Worm (Caenorhabditis elegans) whole organism, L4 larva: ENCODE measurements around the gene rab-21.

Source experiments
- F37D6.2 ChIP-seq: sonication (generic microtip); optimal IDR thresholded peaks from 2 replicates; lab custom pipeline; 2016; ENCODE audit warnings: mild to moderate bottlenecking, missing genetic modification characterization, missing compliant biosample characterization
- F49E8.2 ChIP-seq: sonication (generic microtip); optimal IDR thresholded peaks from 2 replicates; lab custom pipeline; 2016; ENCODE audit warnings: missing compliant biosample characterization, mild to moderate bottlenecking, missing genetic modification characterization, borderline replicate concordance
- T26A8.4 ChIP-seq: fragments of 200-800 bp; sonication (Bioruptor generic); IDR thresholded peaks from 2 replicates; pipeline ENCODE4 v1.3.6; 2022; ENCODE audit warnings: missing genetic modification characterization, missing compliant biosample characterization
- Y48G9A.11 ChIP-seq: fragments of 200-800 bp; sonication (Bioruptor generic); IDR thresholded peaks from 2 replicates; pipeline ENCODE4 v1.3.6; 2022; ENCODE audit warnings: missing genetic modification reagents, missing genetic modification characterization, missing compliant biosample characterization
- aly-2 ChIP-seq: sonication (generic microtip); optimal IDR thresholded peaks from 2 replicates; lab custom pipeline; 2018; ENCODE audit warnings: missing biosample characterization, missing genetic modification characterization
- arid-1 ChIP-seq: fragments of 200-800 bp; sonication (Bioruptor generic); conservative IDR thresholded peaks from 2 replicates; pipeline ENCODE4 v1.3.6; 2022; ENCODE audit warnings: missing genetic modification reagents, missing genetic modification characterization, missing compliant biosample characterization
- ceh-32 ChIP-seq: sonication (generic microtip); optimal IDR thresholded peaks from 2 replicates; lab custom pipeline; 2016; ENCODE audit warnings: mild to moderate bottlenecking, missing genetic modification characterization, missing compliant biosample characterization; ENCODE audit not compliant: poor library complexity
- ceh-44 ChIP-seq: fragments of 200-800 bp; sonication (Bioruptor generic); IDR thresholded peaks from 2 replicates; pipeline ENCODE4 v1.3.6; 2022; ENCODE audit warnings: missing genetic modification reagents, missing genetic modification characterization, missing compliant biosample characterization
- cey-2 ChIP-seq: sonication (generic microtip); optimal IDR thresholded peaks from 3 replicates; lab custom pipeline; 2017; ENCODE audit warnings: missing genetic modification characterization, mild to moderate bottlenecking, missing compliant biosample characterization, antibody characterized with exemption, borderline replicate concordance; ENCODE audit not compliant: insufficient read depth
- daf-16 ChIP-seq, 3 experiments: sonication (generic microtip); optimal IDR thresholded peaks; 2 replicates each; lab custom pipeline; 2016 to 2017; ENCODE audit warnings: missing genetic modification characterization in 3 of 3, missing genetic modification reagents in 3 of 3, mild to moderate bottlenecking in 2 of 3, missing compliant biosample characterization in 2 of 3, missing biosample characterization in 1 of 3, moderate library complexity in 1 of 3
- dmd-8 ChIP-seq: fragments of 200-800 bp; sonication (Bioruptor generic); IDR thresholded peaks from 2 replicates; pipeline ENCODE4 v1.3.6; 2022; ENCODE audit warnings: missing genetic modification characterization, missing compliant biosample characterization
- duxl-1 ChIP-seq: sonication (generic microtip); optimal IDR thresholded peaks from 2 replicates; lab custom pipeline; 2016; ENCODE audit warnings: mild to moderate bottlenecking, missing genetic modification characterization, moderate library complexity, missing compliant biosample characterization; ENCODE audit not compliant: poor library complexity
- dve-1 ChIP-seq: sonication (generic microtip); optimal IDR thresholded peaks from 2 replicates; lab custom pipeline; 2017; ENCODE audit warnings: antibody characterized with exemption, mild to moderate bottlenecking, missing genetic modification characterization, missing compliant biosample characterization; ENCODE audit not compliant: insufficient read depth
- gei-8 ChIP-seq: fragments of 200-800 bp; sonication (Bioruptor generic); optimal IDR thresholded peaks from 2 replicates; lab custom pipeline; 2018; ENCODE audit warnings: mild to moderate bottlenecking, missing genetic modification characterization, missing compliant biosample characterization
- hif-1 ChIP-seq, 2 experiments: sonication (generic microtip); optimal IDR thresholded peaks; 2 replicates each; lab custom pipeline; 2016 to 2017; ENCODE audit warnings: missing compliant biosample characterization in 2 of 2, missing genetic modification characterization in 2 of 2, missing genetic modification reagents in 2 of 2, missing genotype in 2 of 2, mild to moderate bottlenecking in 1 of 2
- hlh-11 ChIP-seq: fragments of 200-800 bp; sonication (Bioruptor generic); optimal IDR thresholded peaks from 2 replicates; lab custom pipeline; 2018; ENCODE audit warnings: mild to moderate bottlenecking, missing genetic modification characterization, missing compliant biosample characterization
- hmg-1.1 ChIP-seq: fragments of 200-800 bp; sonication (Bioruptor generic); IDR thresholded peaks from 2 replicates; pipeline ENCODE4 v1.3.6; 2022; ENCODE audit warnings: missing genetic modification reagents, missing genetic modification characterization, missing compliant biosample characterization
- jun-1 ChIP-seq: fragments of 150-350 bp; optimal IDR thresholded peaks from 2 replicates; lab custom pipeline; 2014; ENCODE audit warnings: missing biosample characterization, missing genetic modification reagents, missing genetic modification characterization
- lin-13 ChIP-seq: fragments of 150-350 bp; optimal IDR thresholded peaks from 2 replicates; lab custom pipeline; 2014; ENCODE audit warnings: missing biosample characterization, missing genetic modification reagents, missing genetic modification characterization
- lin-29 ChIP-seq: fragments of 200-800 bp; sonication (Bioruptor generic); IDR thresholded peaks from 2 replicates; pipeline ENCODE4 v1.3.6; 2022; ENCODE audit warnings: missing genetic modification reagents, missing genetic modification characterization, missing compliant biosample characterization
- lin-38 ChIP-seq: fragments of 200-800 bp; sonication (Bioruptor generic); IDR thresholded peaks from 2 replicates; pipeline ENCODE4 v1.3.6; 2022; ENCODE audit warnings: missing genetic modification reagents, missing genetic modification characterization, missing compliant biosample characterization
- lin-39 ChIP-seq: fragments of 150-350 bp; optimal IDR thresholded peaks from 2 replicates; lab custom pipeline; 2014; ENCODE audit warnings: missing biosample characterization, missing genetic modification reagents, missing genetic modification characterization
- lsy-2 ChIP-seq, 2 experiments: fragments of 150-350 bp in 1 of 2; sonication (generic microtip) in 1 of 2; optimal IDR thresholded peaks; 2 replicates each; lab custom pipeline; 2014 to 2017; ENCODE audit warnings: missing biosample characterization in 2 of 2, missing genetic modification characterization in 2 of 2
- madf-5 ChIP-seq, 2 experiments: fragments of 200-800 bp; sonication (Bioruptor generic); IDR thresholded peaks; 2 replicates each; pipeline ENCODE4 v1.3.6; 2022; ENCODE audit warnings: missing compliant biosample characterization in 2 of 2, missing genetic modification characterization in 2 of 2
- mep-1 ChIP-seq: fragments of 150-350 bp; sonication (generic microtip); optimal IDR thresholded peaks from 3 replicates; lab custom pipeline; 2014; ENCODE audit warnings: missing biosample characterization, missing genetic modification characterization
- mes-2 ChIP-seq: sonication (generic microtip); optimal IDR thresholded peaks from 2 replicates; lab custom pipeline; 2016; ENCODE audit warnings: missing genotype, mild to moderate bottlenecking, missing genetic modification characterization, missing compliant biosample characterization; ENCODE audit not compliant: poor library complexity, severe bottlenecking
- mxl-2 ChIP-seq: fragments of 200-800 bp; sonication (Bioruptor generic); conservative IDR thresholded peaks from 2 replicates; pipeline ENCODE4 v1.3.6; 2022; ENCODE audit warnings: missing genetic modification reagents, missing genetic modification characterization, missing compliant biosample characterization
- mxl-3 ChIP-seq: fragments of 200-800 bp; sonication (Bioruptor generic); optimal IDR thresholded peaks from 2 replicates; lab custom pipeline; 2018; ENCODE audit warnings: mild to moderate bottlenecking, missing genetic modification characterization, missing compliant biosample characterization
- nhr-11 ChIP-seq: fragments of 150-350 bp; optimal IDR thresholded peaks from 2 replicates; lab custom pipeline; 2014; ENCODE audit warnings: missing biosample characterization, missing genetic modification characterization
- nhr-28 ChIP-seq: fragments of 150-350 bp; optimal IDR thresholded peaks from 2 replicates; lab custom pipeline; 2014; ENCODE audit warnings: missing biosample characterization, missing genetic modification characterization
- nhr-42 ChIP-seq: fragments of 200-800 bp; sonication (Bioruptor generic); IDR thresholded peaks from 2 replicates; pipeline ENCODE4 v1.3.6; 2022; ENCODE audit warnings: missing genetic modification characterization, missing compliant biosample characterization
- pha-4 ChIP-seq, 2 experiments: fragments of 150-350 bp in 1 of 2; fragments of 200-800 bp in 1 of 2; sonication (Bioruptor generic) in 1 of 2; IDR thresholded peaks in 1 of 2; optimal IDR thresholded peaks in 1 of 2; 2 replicates each; pipeline versions ENCODE4 v1.3.6 to Lab custom; 2014 to 2022; ENCODE audit warnings: missing genetic modification characterization in 2 of 2, missing genetic modification reagents in 2 of 2, missing biosample characterization in 1 of 2, missing compliant biosample characterization in 1 of 2
- php-3 ChIP-seq: fragments of 200-800 bp; sonication (Bioruptor generic); IDR thresholded peaks from 2 replicates; pipeline ENCODE4 v1.3.6; 2022; ENCODE audit warnings: missing genetic modification reagents, missing genetic modification characterization, missing compliant biosample characterization
- pqm-1 ChIP-seq: sonication (generic microtip); optimal IDR thresholded peaks from 2 replicates; lab custom pipeline; 2017; ENCODE audit warnings: missing biosample characterization, missing genetic modification characterization
- rbr-2 ChIP-seq: sonication (generic microtip); optimal IDR thresholded peaks from 2 replicates; lab custom pipeline; 2016; ENCODE audit warnings: missing genotype, missing genetic modification characterization, missing compliant biosample characterization
- skn-1 ChIP-seq: fragments of 150-350 bp; optimal IDR thresholded peaks from 2 replicates; lab custom pipeline; 2014; ENCODE audit warnings: missing biosample characterization, missing genetic modification characterization
- snpc-4 ChIP-seq: fragments of 150-350 bp; optimal IDR thresholded peaks from 2 replicates; lab custom pipeline; 2014; ENCODE audit warnings: missing biosample characterization, missing genetic modification characterization
- spr-3 ChIP-seq: fragments of 200-800 bp; sonication (Bioruptor generic); optimal IDR thresholded peaks from 2 replicates; lab custom pipeline; 2018; ENCODE audit warnings: mild to moderate bottlenecking, missing genetic modification characterization, missing compliant biosample characterization
- unc-62 ChIP-seq, 3 experiments: fragments of 150-350 bp in 1 of 3; sonication (generic microtip); optimal IDR thresholded peaks in 2 of 3; peaks in 1 of 3; 1 replicate in 1 of 3; 2 replicates in 2 of 3; lab custom pipeline; 2014 to 2017; ENCODE audit warnings: missing biosample characterization in 3 of 3, missing genetic modification characterization in 3 of 3, missing genetic modification reagents in 3 of 3, missing genotype in 1 of 3
- vab-7 ChIP-seq: fragments of 200-800 bp; sonication (Bioruptor generic); IDR thresholded peaks from 2 replicates; pipeline ENCODE4 v1.3.6; 2022; ENCODE audit warnings: missing genetic modification reagents, missing genetic modification characterization, missing compliant biosample characterization
- zag-1 ChIP-seq: fragments of 150-350 bp; optimal IDR thresholded peaks from 2 replicates; lab custom pipeline; 2014; ENCODE audit warnings: missing biosample characterization, missing genetic modification characterization
- zfp-3 ChIP-seq: fragments of 200-800 bp; sonication (Bioruptor generic); conservative IDR thresholded peaks from 2 replicates; pipeline ENCODE4 v1.3.6; 2022; ENCODE audit warnings: missing genetic modification reagents, missing genetic modification characterization, missing compliant biosample characterization
- zip-11 ChIP-seq: fragments of 200-800 bp; sonication (Bioruptor generic); IDR thresholded peaks from 2 replicates; pipeline ENCODE4 v1.3.6; 2022; ENCODE audit warnings: missing genetic modification characterization, missing compliant biosample characterization
- ztf-7 ChIP-seq: fragments of 150-350 bp; optimal IDR thresholded peaks from 2 replicates; lab custom pipeline; 2014; ENCODE audit warnings: missing biosample characterization, missing genetic modification characterization

The rab-21 gene

DNA sequence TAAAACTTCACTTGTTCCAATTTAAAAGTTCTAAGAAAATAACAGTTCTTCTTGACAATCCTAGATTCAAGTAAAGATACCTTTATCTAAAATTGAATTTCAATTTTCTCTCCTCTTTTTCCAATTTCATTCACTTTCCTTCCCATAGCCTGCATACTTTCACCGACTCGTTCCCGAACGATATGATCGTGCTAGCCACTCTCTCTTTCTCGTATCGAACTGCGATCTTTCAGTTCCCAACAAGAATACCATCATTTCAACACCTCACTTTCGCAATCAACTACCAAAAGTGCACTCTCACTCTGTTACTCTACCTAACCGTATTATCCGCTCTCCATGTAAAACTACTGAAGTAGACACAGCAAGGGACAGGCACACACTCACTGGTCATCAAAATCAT lies 35.2 kb upstream of the rab-21 start:
- TF ChIP-seq mxl-2: no peak
- no peak for TF ChIP-seq vab-7 (GFP tag; lab: Robert Waterston, UW)
- TF ChIP-seq lin-39: no peak
- no peak for TF ChIP-seq mes-2 (tag; lab: Kevin White, UChicago)
- TF ChIP-seq mxl-3 (GFP tag; lab: Kevin White, UChicago): no peak
- TF ChIP-seq lin-29 (GFP tag; lab: Robert Waterston, UW): no peak
- no peak for TF ChIP-seq F49E8.2 (tag; lab: Kevin White, UChicago)
- TF ChIP-seq Y48G9A.11 (GFP tag; lab: Robert Waterston, UW): no peak
- no peak for TF ChIP-seq aly-2 (tag; lab: Kevin White, UChicago)
- no peak for TF ChIP-seq F37D6.2
- TF ChIP-seq cey-2 (tag; lab: Kevin White, UChicago): no peak
- no peak for TF ChIP-seq php-3 (GFP tag; lab: Robert Waterston, UW)
- TF ChIP-seq, all 104 proteins: peak for 0

DNA sequence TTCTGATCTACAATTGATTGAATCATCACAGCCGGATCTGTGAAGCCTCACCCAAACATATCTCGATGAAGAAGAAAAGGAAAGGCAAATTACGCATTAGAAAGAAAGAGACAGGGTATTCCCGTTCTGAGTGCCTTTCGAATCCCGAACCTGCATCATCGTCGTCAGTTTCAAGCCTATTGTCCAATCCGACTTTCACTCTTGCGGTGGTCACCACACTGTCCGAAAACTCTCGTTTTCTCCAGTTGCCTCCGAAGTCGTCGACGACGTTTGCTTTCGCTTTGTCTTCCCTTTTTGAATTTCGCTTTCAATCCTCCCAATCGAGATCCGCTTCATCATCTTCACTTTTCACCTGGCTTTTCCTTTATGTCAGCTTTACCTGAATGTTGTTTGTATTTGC lies 34.3 kb upstream of the rab-21 start:
- TF ChIP-seq nhr-42 (GFP tag; lab: Robert Waterston, UW): no peak
- no peak for TF ChIP-seq hif-1 (tag; optimal IDR thresholded peaks at IDR 0.05; lab: Kevin White, UChicago)
- peak; percentile 40 for TF ChIP-seq hlh-11
- no peak for TF ChIP-seq arid-1
- TF ChIP-seq duxl-1: no peak
- peak in 1 of 2 experiments; percentile 66 for TF ChIP-seq unc-62 (GFP tag; optimal IDR thresholded peaks at IDR 0.05 in 1 of 2; lab: Kevin White, UChicago)
- TF ChIP-seq unc-62 (tag; optimal IDR thresholded peaks at IDR 0.05; lab: Kevin White, UChicago): no peak
- TF ChIP-seq daf-16 (GFP tag; optimal IDR thresholded peaks at IDR 0.05; lab: Kevin White, UChicago): no peak
- no peak for TF ChIP-seq daf-16 (tag; optimal IDR thresholded peaks at IDR 0.05; lab: Kevin White, UChicago)
- TF ChIP-seq madf-5 (GFP tag; IDR thresholded peaks at IDR 0.05; lab: Robert Waterston, UW): no peak
- TF ChIP-seq mxl-3 (GFP tag; lab: Kevin White, UChicago): peak; percentile 18
- no peak for TF ChIP-seq snpc-4 (tag; lab: Kevin White, UChicago)
- no peak for TF ChIP-seq lin-13 (GFP tag; lab: Kevin White, UChicago)
- TF ChIP-seq nhr-11 (tag; lab: Kevin White, UChicago): no peak

DNA sequence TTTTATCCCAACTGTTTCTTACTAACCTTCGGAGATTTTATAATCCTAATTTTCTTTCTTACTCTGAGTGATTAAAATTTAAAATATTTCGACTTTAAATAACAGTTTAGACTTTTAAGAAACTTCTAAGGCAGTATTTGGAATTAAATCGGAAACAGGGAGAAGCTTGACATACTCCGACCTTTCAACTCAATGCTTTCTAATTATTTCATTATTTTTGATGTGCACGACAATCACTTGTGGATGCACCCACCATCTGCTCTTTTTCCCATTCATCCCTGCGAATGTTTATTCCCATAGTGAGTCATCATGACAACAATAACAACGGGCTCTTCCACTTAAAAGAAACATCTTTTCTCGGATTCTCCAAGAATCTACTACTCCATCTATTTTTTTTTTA lies 33.8 kb upstream of the rab-21 start:
- no peak for TF ChIP-seq zip-11 (GFP tag; lab: Robert Waterston, UW)
- no peak for TF ChIP-seq zfp-3
- TF ChIP-seq rbr-2 (tag; lab: Kevin White, UChicago): no peak
- TF ChIP-seq ceh-32 (tag; lab: Kevin White, UChicago): no peak
- TF ChIP-seq pha-4 (GFP tag; IDR thresholded peaks at IDR 0.05; lab: Robert Waterston, UW): no peak
- no peak for TF ChIP-seq pha-4 (tag; optimal IDR thresholded peaks at IDR 0.05; lab: Kevin White, UChicago)
- TF ChIP-seq lin-38: no peak

DNA sequence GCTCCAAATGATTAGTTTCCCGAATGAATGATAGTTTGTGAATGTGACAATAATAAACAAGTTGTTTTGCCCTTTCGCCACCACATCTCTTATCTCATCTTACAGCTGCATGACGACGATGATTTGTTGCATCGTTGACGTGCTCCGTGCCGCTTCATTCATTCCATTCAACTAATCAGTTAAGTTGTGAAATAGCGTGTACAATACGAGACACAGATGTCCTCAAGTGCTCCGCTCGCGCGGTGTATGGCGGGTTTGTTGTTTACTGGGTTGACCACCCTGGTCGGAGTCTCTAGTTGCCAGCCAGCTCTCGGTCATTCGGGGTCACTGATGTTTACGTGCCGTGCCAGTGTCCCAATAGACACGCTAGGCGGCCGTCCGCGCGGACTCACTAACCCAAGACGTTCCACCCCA lies 33.1 kb upstream of the rab-21 start:
- TF ChIP-seq skn-1 (tag; lab: Kevin White, UChicago): no peak
- TF ChIP-seq lin-38: no peak
- TF ChIP-seq ceh-32 (tag; lab: Kevin White, UChicago): no peak
- TF ChIP-seq jun-1: no peak
- TF ChIP-seq mep-1 (tag; lab: Kevin White, UChicago): no peak
- TF ChIP-seq hif-1 (tag; optimal IDR thresholded peaks at IDR 0.05; lab: Kevin White, UChicago): peak in 1 of 2 experiments; percentile 33
- TF ChIP-seq dmd-8: no peak
- TF ChIP-seq ceh-44: no peak
- TF ChIP-seq zag-1 (tag; lab: Kevin White, UChicago): no peak
- peak in 1 of 2 experiments; percentile 82 for TF ChIP-seq daf-16 (GFP tag; optimal IDR thresholded peaks at IDR 0.05; lab: Kevin White, UChicago)
- peak; percentile 98 for TF ChIP-seq daf-16 (tag; optimal IDR thresholded peaks at IDR 0.05; lab: Kevin White, UChicago)
- peak; percentile 38 for TF ChIP-seq nhr-28
- no peak for TF ChIP-seq lsy-2 (tag; optimal IDR thresholded peaks at IDR 0.05; lab: Kevin White, UChicago)
- TF ChIP-seq hmg-1.1 (GFP tag; lab: Robert Waterston, UW): no peak
- TF ChIP-seq gei-8 (GFP tag; lab: Kevin White, UChicago): no peak
- no peak for TF ChIP-seq lin-39
- peak; percentile 52 for TF ChIP-seq dve-1
- peak; percentile 14; the same call in 1 of the 2 replicates for TF ChIP-seq T26A8.4 (GFP tag; lab: Robert Waterston, UW)
- TF ChIP-seq spr-3 (GFP tag; lab: Kevin White, UChicago): no peak
- TF ChIP-seq pqm-1 (tag; lab: Kevin White, UChicago): no peak
- TF ChIP-seq hlh-11: peak; percentile 33
- peak; percentile 10 for TF ChIP-seq ztf-7
